Worm (Caenorhabditis elegans): ENCODE results near the gene ZK1127.3.

Gene ZK1127.3

ce11 chrII:7061730-7062129 is 6.6 kb downstream of the ZK1127.3 start, which contains the start of gene acs-6:
acs-6 (plus strand) TSS chrII:7062030.
- no peak for TF ChIP-seq alr-1 (tag; optimal IDR thresholded peaks at IDR 0.05)
- TF ChIP-seq lin-13 (GFP tag; optimal IDR thresholded peaks at IDR 0.05) = no peak
- TF ChIP-seq gmeb-1 (tag; optimal IDR thresholded peaks at IDR 0.05) = no peak
- TF ChIP-seq egl-27 (tag; optimal IDR thresholded peaks at IDR 0.05) = no peak
- TF ChIP-seq Y55F3AM.14 (GFP tag; optimal IDR thresholded peaks at IDR 0.05) = no peak
- TF ChIP-seq ztf-11 (tag; optimal IDR thresholded peaks at IDR 0.05) = no peak

ce11 chrII:7065391-7065790 is 10.3 kb downstream of the ZK1127.3 start, which contains the start of gene nos-2:
nos-2 (plus strand) TSS chrII:7065618.
- TF ChIP-seq ama-1 (optimal IDR thresholded peaks at IDR 0.05) (no peak), gmeb-1 (tag; optimal IDR thresholded peaks at IDR 0.05) (no peak), ZK546.5 (tag; optimal IDR thresholded peaks at IDR 0.05) (no peak), dmd-4 (tag; optimal IDR thresholded peaks at IDR 0.05) (no peak), aly-2 (tag; optimal IDR thresholded peaks at IDR 0.05) (no peak), mab-5 (tag; optimal IDR thresholded peaks at IDR 0.05) (no peak), sem-4 (tag; optimal IDR thresholded peaks at IDR 0.05) (no peak), lsy-2 (tag; optimal IDR thresholded peaks at IDR 0.05) (no peak), snpc-4 (tag; optimal IDR thresholded peaks at IDR 0.05) (no peak), F13H6.1 (tag; optimal IDR thresholded peaks at IDR 0.05) (no peak)

ce11 chrII:7069866-7070265 is 14.8 kb downstream of the ZK1127.3 start, which contains the start of gene him-14:
him-14 (minus strand) TSS chrII:7069966.
- no peak for TF ChIP-seq elt-1 (tag; optimal IDR thresholded peaks at IDR 0.05)
- TF ChIP-seq lin-39 (tag; optimal IDR thresholded peaks at IDR 0.05) = no peak
- TF ChIP-seq nhr-129 (tag; optimal IDR thresholded peaks at IDR 0.05) = no peak
- TF ChIP-seq R02D3.7 (tag; optimal IDR thresholded peaks at IDR 0.05) = no peak
- TF ChIP-seq mbf-1 (tag; optimal IDR thresholded peaks at IDR 0.05) = no peak
- no peak for TF ChIP-seq ztf-1 (GFP tag; conservative IDR thresholded peaks at IDR 0.05)
- TF ChIP-seq dmd-4 (tag; optimal IDR thresholded peaks at IDR 0.05) = no peak

ce11 chrII:7070434-7070833 is 15.3 kb downstream of the ZK1127.3 start:
- TF ChIP-seq mdl-1 (tag; optimal IDR thresholded peaks at IDR 0.05) = no peak
- no peak for TF ChIP-seq blmp-1 (tag; optimal IDR thresholded peaks at IDR 0.05; ENCODE audit: insufficient read depth)
- no peak for TF ChIP-seq nhr-6 (tag; optimal IDR thresholded peaks at IDR 0.05)
- TF ChIP-seq lin-39 (tag; optimal IDR thresholded peaks at IDR 0.05) = no peak
- TF ChIP-seq Y55F3AM.14 (GFP tag; optimal IDR thresholded peaks at IDR 0.05) = no peak
- TF ChIP-seq nhr-21 (tag; optimal IDR thresholded peaks at IDR 0.05) = no peak
- no peak for TF ChIP-seq sem-4 (tag; optimal IDR thresholded peaks at IDR 0.05)
- no peak for TF ChIP-seq ceh-16 (tag; optimal IDR thresholded peaks at IDR 0.05)
- no peak for TF ChIP-seq alr-1 (tag; optimal IDR thresholded peaks at IDR 0.05)
- TF ChIP-seq sma-3 (GFP tag; optimal IDR thresholded peaks at IDR 0.05) = no peak
- no peak for TF ChIP-seq unc-55 (GFP tag; optimal IDR thresholded peaks at IDR 0.05)
- no peak for TF ChIP-seq dmd-4 (tag; optimal IDR thresholded peaks at IDR 0.05)
- no peak for TF ChIP-seq nhr-237 (tag; optimal IDR thresholded peaks at IDR 0.05)
- no peak for TF ChIP-seq nhr-10 (tag; optimal IDR thresholded peaks at IDR 0.05)
- no peak for TF ChIP-seq gmeb-1 (tag; optimal IDR thresholded peaks at IDR 0.05)
- TF ChIP-seq unc-62 (GFP tag; optimal IDR thresholded peaks at IDR 0.05) = no peak
- TF ChIP-seq ztf-4 (tag; optimal IDR thresholded peaks at IDR 0.05) = no peak
- no peak for TF ChIP-seq C34F6.9 (tag; optimal IDR thresholded peaks at IDR 0.05)
- TF ChIP-seq aly-2 (tag; optimal IDR thresholded peaks at IDR 0.05) = no peak

ce11 chrII:7072315-7072589 is 17.2 kb downstream of the ZK1127.3 start, which contains the start of gene kars-1:
kars-1 (minus strand) TSS chrII:7072415.
- TF ChIP-seq mab-5 (tag; optimal IDR thresholded peaks at IDR 0.05) = no peak
- no peak for TF ChIP-seq ZK546.5 (tag; optimal IDR thresholded peaks at IDR 0.05)
- TF ChIP-seq C34F6.9 (tag; optimal IDR thresholded peaks at IDR 0.05) = no peak
- TF ChIP-seq ceh-16 (tag; optimal IDR thresholded peaks at IDR 0.05) = no peak

Data from whole organism, L2 larva.